Fruit fly (Drosophila melanogaster): Measurements from ENCODE around the gene Cyp4ac1.

dm6 chr2L:5290530-5290929 lies 26.7 kb downstream of the Cyp4ac1 start:
- no peak for TF ChIP-seq psq (optimal IDR thresholded peaks at IDR 0.05)
- no peak for TF ChIP-seq Myc (optimal IDR thresholded peaks at IDR 0.05)
- no peak for TF ChIP-seq insv (optimal IDR thresholded peaks at IDR 0.05)
